Fruit fly (Drosophila melanogaster): ENCODE data around the gene snu.

snu gene

dm6 chr3R:28674788-28675187, at the start of gene snu:
snu (plus strand) TSS chr3R:28675041.
- TF ChIP-seq CG8478 (optimal IDR thresholded peaks at IDR 0.05): no peak
- TF ChIP-seq Dll (optimal IDR thresholded peaks at IDR 0.05): no peak
- no peak for TF ChIP-seq EcR (GFP tag; optimal IDR thresholded peaks at IDR 0.05)
- no peak for TF ChIP-seq usp (GFP tag; optimal IDR thresholded peaks at IDR 0.05)
- no peak for TF ChIP-seq pan (optimal IDR thresholded peaks at IDR 0.05)
- no peak for TF ChIP-seq psq (optimal IDR thresholded peaks at IDR 0.05)

dm6 chr3R:28627267-28627666, 47.6 kb upstream of the snu start:
- TF ChIP-seq pan (optimal IDR thresholded peaks at IDR 0.05): no peak
- TF ChIP-seq CG8478 (optimal IDR thresholded peaks at IDR 0.05): no peak
- TF ChIP-seq Dll (optimal IDR thresholded peaks at IDR 0.05): no peak
- no peak for TF ChIP-seq psq (optimal IDR thresholded peaks at IDR 0.05)
- TF ChIP-seq usp (GFP tag; optimal IDR thresholded peaks at IDR 0.05): no peak
- no peak for TF ChIP-seq EcR (GFP tag; optimal IDR thresholded peaks at IDR 0.05)

dm6 chr3R:28628696-28629095, 46.1 kb upstream of the snu start:
- TF ChIP-seq EcR (GFP tag; optimal IDR thresholded peaks at IDR 0.05) (peak in 1 of 2 experiments; percentile 57), CG8478 (optimal IDR thresholded peaks at IDR 0.05) (no peak)

- peak in 1 of 2 experiments; percentile 77 for TF ChIP-seq EcR (GFP tag; optimal IDR thresholded peaks at IDR 0.05)
- no peak for TF ChIP-seq psq (optimal IDR thresholded peaks at IDR 0.05)
Observed at dm6 chr3R:28629186-28629979, 45.5 kb upstream of the snu start.

dm6 chr3R:28630092-28630491, 44.7 kb upstream of the snu start:
- TF ChIP-seq pan (optimal IDR thresholded peaks at IDR 0.05): no peak
- TF ChIP-seq Dll (optimal IDR thresholded peaks at IDR 0.05): no peak
- TF ChIP-seq EcR (GFP tag; optimal IDR thresholded peaks at IDR 0.05): no peak
- no peak for TF ChIP-seq usp (GFP tag; optimal IDR thresholded peaks at IDR 0.05)
- TF ChIP-seq psq (optimal IDR thresholded peaks at IDR 0.05): no peak
- no peak for TF ChIP-seq CG8478 (optimal IDR thresholded peaks at IDR 0.05)

dm6 chr3R:28630861-28631260, 44.0 kb upstream of the snu start:
- TF ChIP-seq pan (optimal IDR thresholded peaks at IDR 0.05): no peak
- no peak for TF ChIP-seq usp (GFP tag; optimal IDR thresholded peaks at IDR 0.05)
- no peak for TF ChIP-seq CG8478 (optimal IDR thresholded peaks at IDR 0.05)
- TF ChIP-seq psq (optimal IDR thresholded peaks at IDR 0.05): no peak
- no peak for TF ChIP-seq Dll (optimal IDR thresholded peaks at IDR 0.05)
- no peak for TF ChIP-seq EcR (GFP tag; optimal IDR thresholded peaks at IDR 0.05)

- no peak for TF ChIP-seq Dll (optimal IDR thresholded peaks at IDR 0.05)
- no peak for TF ChIP-seq EcR (GFP tag; optimal IDR thresholded peaks at IDR 0.05)
- no peak for TF ChIP-seq CG8478 (optimal IDR thresholded peaks at IDR 0.05)
- TF ChIP-seq psq (optimal IDR thresholded peaks at IDR 0.05): no peak
- no peak for TF ChIP-seq usp (GFP tag; optimal IDR thresholded peaks at IDR 0.05)
- TF ChIP-seq pan (optimal IDR thresholded peaks at IDR 0.05): no peak
Observed at dm6 chr3R:28631753-28632152, 43.1 kb upstream of the snu start.

dm6 chr3R:28633746-28634145, 41.1 kb upstream of the snu start:
- no peak for TF ChIP-seq Dll (optimal IDR thresholded peaks at IDR 0.05)

dm6 chr3R:28634261-28634980, 40.4 kb upstream of the snu start:
- TF ChIP-seq Dll (optimal IDR thresholded peaks at IDR 0.05) (peak; percentile 25), EcR (GFP tag; optimal IDR thresholded peaks at IDR 0.05) (no peak)

dm6 chr3R:28634981-28635930, 39.6 kb upstream of the snu start, which contains the start of gene CG10011:
CG10011 (minus strand) TSS chr3R:28635099.
- TF ChIP-seq Dll (optimal IDR thresholded peaks at IDR 0.05): no peak
- TF ChIP-seq usp (GFP tag; optimal IDR thresholded peaks at IDR 0.05): no peak
- TF ChIP-seq psq (optimal IDR thresholded peaks at IDR 0.05): no peak
- TF ChIP-seq pan (optimal IDR thresholded peaks at IDR 0.05): no peak
- peak; percentile 10 for TF ChIP-seq CG8478 (optimal IDR thresholded peaks at IDR 0.05)
- no peak for TF ChIP-seq EcR (GFP tag; optimal IDR thresholded peaks at IDR 0.05)

- TF ChIP-seq pan (optimal IDR thresholded peaks at IDR 0.05) (no peak), psq (optimal IDR thresholded peaks at IDR 0.05) (no peak), usp (GFP tag; optimal IDR thresholded peaks at IDR 0.05) (no peak), EcR (GFP tag; optimal IDR thresholded peaks at IDR 0.05) (no peak), Dll (optimal IDR thresholded peaks at IDR 0.05) (no peak), CG8478 (optimal IDR thresholded peaks at IDR 0.05) (no peak)
Observed at dm6 chr3R:28636111-28636510, 38.7 kb upstream of the snu start, which contains the start of gene CG9988. CG9988 (plus strand) TSS chr3R:28636411.

dm6 chr3R:28642791-28643190, 32.0 kb upstream of the snu start, which contains the start of gene CG14062:
CG14062 (minus strand) TSS chr3R:28642891.
- TF ChIP-seq pan (optimal IDR thresholded peaks at IDR 0.05) (no peak), Dll (optimal IDR thresholded peaks at IDR 0.05) (no peak), psq (optimal IDR thresholded peaks at IDR 0.05) (no peak), CG8478 (optimal IDR thresholded peaks at IDR 0.05) (no peak), usp (GFP tag; optimal IDR thresholded peaks at IDR 0.05) (no peak), EcR (GFP tag; optimal IDR thresholded peaks at IDR 0.05) (no peak)
